Fruit fly (Drosophila melanogaster) whole organism, embryonic: ENCODE data around the gene Vti1a.

Experiments
- Abd-B ChIP-seq: fragments of 200-800 bp; sonication (Bioruptor generic); optimal IDR thresholded peaks from 2 replicates; lab custom pipeline; 2018; ENCODE audit warnings: missing biosample characterization, mild to moderate bottlenecking, missing genetic modification characterization, moderate library complexity
- Asciz ChIP-seq: fragments of 200-800 bp; sonication (Bioruptor generic); optimal IDR thresholded peaks from 2 replicates; lab custom pipeline; 2017; ENCODE audit warnings: missing biosample characterization, mild to moderate bottlenecking, missing genetic modification characterization, missing genetic modification reagents
- B-H1 ChIP-seq: fragments of 200-800 bp; sonication (Bioruptor generic); IDR thresholded peaks from 3 replicates; pipeline ENCODE4 v1.3.6; 2022; ENCODE audit warnings: missing biosample characterization, missing genetic modification characterization
- Blimp-1 ChIP-seq: fragments of 200-800 bp; sonication (Bioruptor generic); optimal IDR thresholded peaks from 3 replicates; lab custom pipeline; 2018; ENCODE audit warnings: missing biosample characterization, missing genetic modification characterization, mild to moderate bottlenecking, moderate library complexity, missing genetic modification reagents
- CG10321 ChIP-seq: fragments of 200-800 bp; sonication (Bioruptor generic); IDR thresholded peaks from 2 replicates; pipeline ENCODE4 v1.3.6; 2022; ENCODE audit warnings: missing biosample characterization, missing genetic modification characterization
- CG10565 ChIP-seq: fragments of 200-800 bp; sonication (Bioruptor generic); optimal IDR thresholded peaks from 3 replicates; lab custom pipeline; 2016; ENCODE audit warnings: missing biosample characterization, mild to moderate bottlenecking, missing genetic modification characterization
- CG11085 ChIP-seq: fragments of 200-800 bp; sonication (Bioruptor generic); IDR thresholded peaks from 2 replicates; pipeline ENCODE4 v1.3.6; 2022; ENCODE audit warnings: missing biosample characterization, missing genetic modification characterization
- CG12071 ChIP-seq: fragments of 200-800 bp; sonication (Bioruptor generic); optimal IDR thresholded peaks from 3 replicates; lab custom pipeline; 2018; ENCODE audit warnings: missing biosample characterization, mild to moderate bottlenecking, missing genetic modification characterization
- CG13424 ChIP-seq: fragments of 200-800 bp; sonication (Bioruptor generic); optimal IDR thresholded peaks from 2 replicates; lab custom pipeline; 2019; ENCODE audit warnings: missing biosample characterization, mild to moderate bottlenecking, missing genetic modification characterization, moderate library complexity
- CG13624 ChIP-seq: fragments of 200-800 bp; sonication (Bioruptor generic); optimal IDR thresholded peaks from 2 replicates; lab custom pipeline; 2016; ENCODE audit warnings: missing biosample characterization, missing genetic modification characterization
- CG14710 ChIP-seq: fragments of 200-800 bp; sonication (Bioruptor generic); optimal IDR thresholded peaks from 3 replicates; lab custom pipeline; 2019; ENCODE audit warnings: missing biosample characterization, mild to moderate bottlenecking, missing genetic modification characterization, moderate library complexity
- CG15479 ChIP-seq: fragments of 200-800 bp; sonication (Bioruptor generic); optimal IDR thresholded peaks from 3 replicates; lab custom pipeline; 2019; ENCODE audit warnings: missing biosample characterization, mild to moderate bottlenecking, missing genetic modification characterization, moderate library complexity
- CG1647 ChIP-seq: fragments of 200-800 bp; sonication (Bioruptor generic); optimal IDR thresholded peaks from 3 replicates; lab custom pipeline; 2016; ENCODE audit warnings: missing biosample characterization, missing genetic modification characterization
- CG18011 ChIP-seq: fragments of 200-800 bp; sonication (Bioruptor generic); optimal IDR thresholded peaks from 2 replicates; lab custom pipeline; 2017; ENCODE audit warnings: missing biosample characterization, missing genetic modification characterization, mild to moderate bottlenecking, moderate library complexity, missing genotype
- CG2120 ChIP-seq: fragments of 200-800 bp; sonication (Bioruptor generic); optimal IDR thresholded peaks from 3 replicates; lab custom pipeline; 2016; ENCODE audit warnings: missing biosample characterization, missing genetic modification characterization
- CG32532 ChIP-seq: fragments of 200-800 bp; sonication (Bioruptor generic); IDR thresholded peaks from 2 replicates; pipeline ENCODE4 v1.3.6; 2022; ENCODE audit warnings: missing biosample characterization, missing genetic modification characterization
- CG4707 ChIP-seq: fragments of 200-800 bp; sonication (Bioruptor generic); optimal IDR thresholded peaks from 2 replicates; lab custom pipeline; 2018; ENCODE audit warnings: missing biosample characterization, mild to moderate bottlenecking, missing genetic modification characterization, moderate library complexity
- CG6689 ChIP-seq: fragments of 200-800 bp; sonication (Bioruptor generic); IDR thresholded peaks from 2 replicates; pipeline ENCODE4 v1.3.6; 2022; ENCODE audit warnings: missing biosample characterization, missing genetic modification characterization
- CG7987 ChIP-seq: fragments of 200-800 bp; sonication (Bioruptor generic); optimal IDR thresholded peaks from 2 replicates; lab custom pipeline; 2018; ENCODE audit warnings: missing biosample characterization, mild to moderate bottlenecking, missing genetic modification characterization, moderate library complexity
- CG9609 ChIP-seq: fragments of 200-800 bp; sonication (Bioruptor generic); optimal IDR thresholded peaks from 3 replicates; lab custom pipeline; 2016; ENCODE audit warnings: missing biosample characterization, missing genetic modification characterization
- CG9932 ChIP-seq: fragments of 200-800 bp; sonication (Bioruptor generic); IDR thresholded peaks from 2 replicates; pipeline ENCODE4 v1.3.6; 2022; ENCODE audit warnings: missing biosample characterization, missing genetic modification characterization
- D19B ChIP-seq: fragments of 200-800 bp; sonication (Bioruptor generic); optimal IDR thresholded peaks from 2 replicates; lab custom pipeline; 2017; ENCODE audit warnings: missing biosample characterization, mild to moderate bottlenecking, missing genetic modification characterization
- Dfd ChIP-seq, 2 experiments: fragments of >200 bp; optimal IDR thresholded peaks; 2 replicates each; lab custom pipeline; 2017; ENCODE audit warnings: missing biosample characterization in 2 of 2, missing genetic modification characterization in 2 of 2
- ERR ChIP-seq: fragments of 200-800 bp; sonication (Bioruptor generic); optimal IDR thresholded peaks from 2 replicates; lab custom pipeline; 2016; ENCODE audit warnings: missing biosample characterization, missing genetic modification characterization
- Ets97D ChIP-seq: fragments of 200-800 bp; sonication (Bioruptor generic); optimal IDR thresholded peaks from 3 replicates; lab custom pipeline; 2016; ENCODE audit warnings: missing biosample characterization, missing genetic modification characterization
- H15 ChIP-seq: fragments of 200-800 bp; sonication (Bioruptor generic); IDR thresholded peaks from 3 replicates; pipeline ENCODE4 v1.3.6; 2022; ENCODE audit warnings: missing biosample characterization, missing genetic modification characterization
- HHEX ChIP-seq: fragments of 200-800 bp; sonication (Bioruptor generic); optimal IDR thresholded peaks from 3 replicates; lab custom pipeline; 2017; ENCODE audit warnings: missing biosample characterization, mild to moderate bottlenecking, missing genetic modification characterization, missing genetic modification reagents
- Hmr ChIP-seq: fragments of 200-800 bp; sonication (Bioruptor generic); optimal IDR thresholded peaks from 3 replicates; lab custom pipeline; 2017; ENCODE audit warnings: mild to moderate bottlenecking, missing biosample characterization, missing genetic modification reagents, missing genetic modification characterization
- MESR4 ChIP-seq: fragments of 200-800 bp; sonication (Bioruptor generic); optimal IDR thresholded peaks from 2 replicates; lab custom pipeline; 2018; ENCODE audit warnings: missing biosample characterization, mild to moderate bottlenecking, missing genetic modification characterization, moderate library complexity
- Ravus ChIP-seq: fragments of 200-800 bp; sonication (Bioruptor generic); IDR thresholded peaks from 2 replicates; pipeline ENCODE4 v1.3.6; 2022; ENCODE audit warnings: missing biosample characterization, missing genetic modification characterization
- Scr ChIP-seq: fragments of 200-800 bp; sonication (Bioruptor generic); IDR thresholded peaks from 2 replicates; pipeline ENCODE4 v1.3.6; 2022; ENCODE audit warnings: missing biosample characterization, missing genetic modification characterization; ENCODE audit not compliant: partially characterized antibody
- Six4 ChIP-seq: fragments of 200-800 bp; sonication (Bioruptor generic); optimal IDR thresholded peaks from 2 replicates; lab custom pipeline; 2016; ENCODE audit warnings: missing biosample characterization, missing genetic modification characterization
- Sox102F ChIP-seq: fragments of 200-800 bp; sonication (Bioruptor generic); optimal IDR thresholded peaks from 2 replicates; lab custom pipeline; 2018; ENCODE audit warnings: missing biosample characterization, mild to moderate bottlenecking, missing genetic modification characterization, moderate library complexity
- Sry-β ChIP-seq: fragments of 200-800 bp; sonication (Bioruptor generic); optimal IDR thresholded peaks from 2 replicates; lab custom pipeline; 2018; ENCODE audit warnings: missing biosample characterization, mild to moderate bottlenecking, missing genetic modification characterization, moderate library complexity
- Tbp ChIP-seq: fragments of >200 bp; optimal IDR thresholded peaks from 2 replicates; lab custom pipeline; 2018; ENCODE audit warnings: missing biosample characterization, missing genetic modification characterization
- az2 ChIP-seq: fragments of 200-800 bp; sonication (Bioruptor generic); optimal IDR thresholded peaks from 3 replicates; lab custom pipeline; 2016; ENCODE audit warnings: missing biosample characterization, missing genetic modification characterization
- cwo ChIP-seq: fragments of 200-800 bp; sonication (Bioruptor generic); optimal IDR thresholded peaks from 3 replicates; lab custom pipeline; 2017; ENCODE audit warnings: missing biosample characterization, missing genetic modification characterization, mild to moderate bottlenecking, moderate library complexity, missing genetic modification reagents
- dmrt99B ChIP-seq: fragments of 200-800 bp; sonication (Bioruptor generic); optimal IDR thresholded peaks from 2 replicates; lab custom pipeline; 2018; ENCODE audit warnings: missing biosample characterization, mild to moderate bottlenecking, missing genetic modification characterization, moderate library complexity
- ewg ChIP-seq: fragments of 200-800 bp; sonication (Bioruptor generic); optimal IDR thresholded peaks from 3 replicates; lab custom pipeline; 2017; ENCODE audit warnings: mild to moderate bottlenecking, missing biosample characterization, missing genetic modification reagents, missing genetic modification characterization
- grn ChIP-seq: fragments of 200-800 bp; sonication (Bioruptor generic); optimal IDR thresholded peaks from 3 replicates; lab custom pipeline; 2017; ENCODE audit warnings: missing biosample characterization, missing genetic modification characterization
- gsb-n ChIP-seq: fragments of 200-800 bp; sonication (Bioruptor generic); optimal IDR thresholded peaks from 3 replicates; lab custom pipeline; 2018; ENCODE audit warnings: missing biosample characterization, mild to moderate bottlenecking, missing genetic modification characterization
- ken ChIP-seq: fragments of 200-800 bp; sonication (Bioruptor generic); IDR thresholded peaks from 3 replicates; pipeline ENCODE4 v1.3.6; 2022; ENCODE audit warnings: missing biosample characterization, missing genetic modification characterization
- klu ChIP-seq: fragments of 200-800 bp; sonication (Bioruptor generic); IDR thresholded peaks from 2 replicates; pipeline ENCODE4 v1.3.6; 2022; ENCODE audit warnings: missing biosample characterization, missing genetic modification characterization
- mld ChIP-seq: fragments of 200-800 bp; sonication (Bioruptor generic); IDR thresholded peaks from 3 replicates; pipeline ENCODE4 v1.3.6; 2022; ENCODE audit warnings: missing biosample characterization, missing genetic modification characterization; ENCODE audit not compliant: partially characterized antibody
- odd ChIP-seq: fragments of 200-800 bp; sonication (Bioruptor generic); optimal IDR thresholded peaks from 2 replicates; lab custom pipeline; 2017; ENCODE audit warnings: missing biosample characterization, mild to moderate bottlenecking, missing genetic modification characterization
- row ChIP-seq: fragments of 200-800 bp; sonication (Bioruptor generic); IDR thresholded peaks from 3 replicates; pipeline ENCODE4 v1.3.6; 2022; ENCODE audit warnings: missing biosample characterization, missing genetic modification characterization
- sc ChIP-seq, 3 experiments: fragments of >200 bp in 2 of 3; fragments of 200-800 bp in 1 of 3; sonication (Bioruptor generic) in 1 of 3; optimal IDR thresholded peaks; 2 replicates in 2 of 3; 3 replicates in 1 of 3; lab custom pipeline; 2017; ENCODE audit warnings: mild to moderate bottlenecking in 1 of 3, missing biosample characterization in 1 of 3, missing genetic modification characterization in 1 of 3, missing genetic modification reagents in 1 of 3
- sisA ChIP-seq: fragments of 200-800 bp; sonication (Bioruptor generic); IDR thresholded peaks from 2 replicates; pipeline ENCODE4 v1.3.6; 2022; ENCODE audit warnings: missing biosample characterization, missing genetic modification characterization
- tna ChIP-seq: fragments of 200-800 bp; sonication (Bioruptor generic); IDR thresholded peaks from 2 replicates; pipeline ENCODE4 v1.3.6; 2022; ENCODE audit warnings: missing biosample characterization, missing genetic modification characterization; ENCODE audit not compliant: partially characterized antibody
- unpg ChIP-seq: fragments of 200-800 bp; sonication (Bioruptor generic); optimal IDR thresholded peaks from 3 replicates; lab custom pipeline; 2018; ENCODE audit warnings: missing biosample characterization, mild to moderate bottlenecking, missing genetic modification characterization, moderate library complexity

Vti1a gene

dm6 chr3L:721026-721425 lies 28.3 kb upstream of the Vti1a start (continued):
- TF ChIP-seq Asciz (GFP tag; lab: Kevin White, UChicago) (no peak), MESR4 (GFP tag; lab: Kevin White, UChicago) (no peak), klu (GFP tag; lab: Robert Waterston, UW) (no peak), Sry-β (GFP tag; lab: Kevin White, UChicago) (no peak), CG32532 (GFP tag; lab: Robert Waterston, UW) (no peak), CG7987 (GFP tag; lab: Kevin White, UChicago) (no peak), CG10565 (GFP tag; lab: Kevin White, UChicago) (no peak), CG9609 (GFP tag; lab: Kevin White, UChicago) (no peak), Abd-B (GFP tag; lab: Kevin White, UChicago) (no peak), gsb-n (peak; percentile 44), Dfd (GFP tag; optimal IDR thresholded peaks at IDR 0.05; lab: Kevin White, UChicago) (no peak), dmrt99B (tag; lab: Kevin White, UChicago) (peak; percentile 33), D19B (no peak), Sox102F (no peak), ewg (no peak), CG13624 (GFP tag; lab: Kevin White, UChicago) (no peak), odd (GFP tag; lab: Kevin White, UChicago) (no peak), CG14710 (peak; percentile 29), tna (GFP tag; lab: Robert Waterston, UW) (no peak), CG18011 (GFP tag; lab: Kevin White, UChicago) (no peak), H15 (no peak), az2 (GFP tag; lab: Kevin White, UChicago) (no peak), CG4707 (GFP tag; lab: Kevin White, UChicago) (no peak), cwo (GFP tag; lab: Kevin White, UChicago) (no peak), ERR (GFP tag; lab: Kevin White, UChicago) (no peak), CG11085 (GFP tag; lab: Robert Waterston, UW) (no peak), HHEX (GFP tag; lab: Kevin White, UChicago) (no peak), ken (GFP tag; lab: Robert Waterston, UW) (0 out of 3 replicates have a peak, but pooled peaks have one; percentile 22), CG15479 (GFP tag; lab: Kevin White, UChicago) (no peak), sisA (GFP tag; lab: Robert Waterston, UW) (peak; percentile 35; the same call in 1 of the 2 replicates), sc (optimal IDR thresholded peaks at IDR 0.05; lab: Kevin White, UChicago) (no peak), sc (GFP tag; optimal IDR thresholded peaks at IDR 0.05; lab: Kevin White, UChicago) (no peak), CG1647 (GFP tag; lab: Kevin White, UChicago) (no peak), row (GFP tag; lab: Robert Waterston, UW) (peak; percentile 53; the same call in 2 of the 3 replicates), Tbp (GFP tag; lab: Kevin White, UChicago) (no peak), Ets97D (GFP tag; lab: Kevin White, UChicago) (no peak), CG12071 (GFP tag; lab: Kevin White, UChicago) (no peak), Ravus (no peak), Six4 (GFP tag; lab: Kevin White, UChicago) (peak; percentile 10), CG13424 (tag; lab: Kevin White, UChicago) (peak; percentile 1), CG9932 (no peak), Hmr (GFP tag; lab: Kevin White, UChicago) (no peak), B-H1 (no peak), unpg (GFP tag; lab: Kevin White, UChicago) (peak; percentile 61), Scr (GFP tag; lab: Robert Waterston, UW) (no peak), CG10321 (no peak), Blimp-1 (peak; percentile 36), CG6689 (GFP tag; lab: Robert Waterston, UW) (peak; percentile 43), CG2120 (no peak), grn (GFP tag; lab: Kevin White, UChicago) (no peak), mld (GFP tag; lab: Robert Waterston, UW) (no peak)
